Fruit fly (Drosophila melanogaster) whole organism, prepupa: ENCODE results near the gene CG33939.

Experiments used
- CG16779 ChIP-seq: fragments of 200-800 bp; sonication (Bioruptor generic); optimal IDR thresholded peaks from 3 replicates; lab custom pipeline; 2017; ENCODE audit warnings: missing biosample characterization, mild to moderate bottlenecking, missing genetic modification characterization
- CG3919 ChIP-seq: fragments of 200-800 bp; sonication (Bioruptor generic); optimal IDR thresholded peaks from 3 replicates; lab custom pipeline; 2016; ENCODE audit warnings: missing biosample characterization, missing genetic modification characterization

- TF ChIP-seq CG3919 (peak; percentile 11), CG16779 (tag; lab: Kevin White, UChicago) (peak; percentile 8)
Observed at dm6 chrX:19166152-19166935, 8.4 kb downstream of the CG33939 start.
